Worm (Caenorhabditis elegans) whole organism, L4/young adult: Measurements from ENCODE around the gene dpf-4.

Experiments used
- W03F9.2 ChIP-seq: fragments of 150-350 bp; optimal IDR thresholded peaks from 2 replicates; lab custom pipeline; 2014; ENCODE audit warnings: missing biosample characterization, missing genetic modification characterization
- dao-5 ChIP-seq: sonication (generic microtip); optimal IDR thresholded peaks from 2 replicates; lab custom pipeline; 2016; ENCODE audit warnings: missing genotype, missing genetic modification characterization, moderate library complexity, missing compliant biosample characterization
- him-1 ChIP-seq: sonication (generic microtip); optimal IDR thresholded peaks from 2 replicates; lab custom pipeline; 2016; ENCODE audit warnings: missing genotype, missing genetic modification reagents, missing genetic modification characterization, missing compliant biosample characterization

- TF ChIP-seq W03F9.2 (tag; lab: Kevin White, UChicago), result no peak
- TF ChIP-seq him-1 (tag; lab: Kevin White, UChicago), result no peak
- TF ChIP-seq dao-5, result no peak
Observed at ce11 chrIII:5908408-5908807, 49.3 kb downstream of the dpf-4 start, which contains the start of gene C28H8.3.
